Worm (Caenorhabditis elegans) whole organism, L1 larva: ENCODE data around the gene F59B8.1.

ENCODE experiments used
- C34B4.2 ChIP-seq: sonication (generic microtip); optimal IDR thresholded peaks from 2 replicates; lab custom pipeline; 2017; ENCODE audit warnings: mild to moderate bottlenecking, missing genetic modification characterization, missing compliant biosample characterization
- F16B12.6 ChIP-seq: fragments of 150-350 bp; optimal IDR thresholded peaks from 2 replicates; lab custom pipeline; 2014; ENCODE audit warnings: missing biosample characterization, missing genetic modification characterization
- Y116A8C.19 ChIP-seq: sonication (generic microtip); optimal IDR thresholded peaks from 2 replicates; lab custom pipeline; 2016; ENCODE audit warnings: missing compliant biosample characterization, missing genetic modification characterization, borderline replicate concordance
- alr-1 ChIP-seq: fragments of 200-800 bp; sonication (Bioruptor generic); optimal IDR thresholded peaks from 2 replicates; lab custom pipeline; 2018; ENCODE audit warnings: borderline replicate concordance, mild to moderate bottlenecking, missing genetic modification characterization, missing compliant biosample characterization
- aly-2 ChIP-seq: fragments of 150-350 bp; optimal IDR thresholded peaks from 2 replicates; lab custom pipeline; 2014; ENCODE audit warnings: missing biosample characterization, missing genetic modification characterization
- ama-1 ChIP-seq: fragments of 150-350 bp; optimal IDR thresholded peaks from 2 replicates; lab custom pipeline; 2014
- blmp-1 ChIP-seq: fragments of 150-350 bp; optimal IDR thresholded peaks from 2 replicates; lab custom pipeline; 2014; ENCODE audit warnings: missing biosample characterization, missing genetic modification characterization
- ceh-63 ChIP-seq: fragments of 200-800 bp; sonication (Bioruptor generic); optimal IDR thresholded peaks from 2 replicates; lab custom pipeline; 2018; ENCODE audit warnings: mild to moderate bottlenecking, missing genetic modification characterization, missing compliant biosample characterization
- ceh-8 ChIP-seq: fragments of 200-800 bp; sonication (Bioruptor generic); optimal IDR thresholded peaks from 2 replicates; lab custom pipeline; 2018; ENCODE audit warnings: mild to moderate bottlenecking, missing genetic modification characterization, moderate library complexity, missing compliant biosample characterization
- ceh-90 ChIP-seq: sonication (generic microtip); optimal IDR thresholded peaks from 2 replicates; lab custom pipeline; 2016; ENCODE audit warnings: missing genetic modification characterization, missing compliant biosample characterization
- dpl-1 ChIP-seq, 3 experiments: fragments of 150-350 bp in 2 of 3; sonication (generic microtip) in 1 of 3; optimal IDR thresholded peaks; 2 replicates each; lab custom pipeline; 2014 to 2017; ENCODE audit warnings: missing biosample characterization in 3 of 3, missing genetic modification characterization in 3 of 3, missing genetic modification reagents in 3 of 3
- dsc-1 ChIP-seq: sonication (generic microtip); optimal IDR thresholded peaks from 2 replicates; lab custom pipeline; 2016; ENCODE audit warnings: mild to moderate bottlenecking, missing genetic modification characterization, missing compliant biosample characterization
- efl-1 ChIP-seq, 4 experiments: fragments of 150-350 bp; optimal IDR thresholded peaks in 3 of 4; peaks in 1 of 4; 1 replicate in 1 of 4; 2 replicates in 3 of 4; lab custom pipeline; 2014; ENCODE audit warnings: missing biosample characterization in 2 of 4, missing genetic modification characterization in 2 of 4, missing genetic modification reagents in 2 of 4
- efl-3 ChIP-seq: fragments of 200-800 bp; sonication (Bioruptor generic); optimal IDR thresholded peaks from 2 replicates; lab custom pipeline; 2018; ENCODE audit warnings: mild to moderate bottlenecking, missing genetic modification characterization, missing compliant biosample characterization
- elt-3 ChIP-seq, 6 experiments: fragments of 150-350 bp in 1 of 6; sonication (generic microtip); optimal IDR thresholded peaks; 2 replicates each; lab custom pipeline; 2017 to 2018; ENCODE audit warnings: missing biosample characterization in 6 of 6, missing genetic modification characterization in 6 of 6, inconsistent platforms in 1 of 6
- fkh-10 ChIP-seq: sonication (generic microtip); optimal IDR thresholded peaks from 2 replicates; lab custom pipeline; 2017; ENCODE audit warnings: missing biosample characterization, missing genetic modification reagents, missing genetic modification characterization
- fkh-8 ChIP-seq: sonication (generic microtip); optimal IDR thresholded peaks from 2 replicates; lab custom pipeline; 2016; ENCODE audit warnings: mild to moderate bottlenecking, missing genetic modification characterization, missing compliant biosample characterization
- fos-1 ChIP-seq: fragments of 150-350 bp; optimal IDR thresholded peaks from 2 replicates; lab custom pipeline; 2014; ENCODE audit warnings: missing biosample characterization, missing genetic modification characterization
- hpl-2 ChIP-seq: fragments of 150-350 bp; optimal IDR thresholded peaks from 2 replicates; lab custom pipeline; 2014; ENCODE audit warnings: missing biosample characterization, missing genetic modification reagents, missing genetic modification characterization
- lin-13 ChIP-seq: fragments of 150-350 bp; optimal IDR thresholded peaks from 2 replicates; lab custom pipeline; 2014; ENCODE audit warnings: missing biosample characterization, missing genetic modification reagents, missing genetic modification characterization
- lin-35 ChIP-seq, 2 experiments: fragments of 150-350 bp; optimal IDR thresholded peaks; 2 replicates each; lab custom pipeline; 2014; ENCODE audit warnings: missing biosample characterization in 2 of 2, missing genetic modification characterization in 2 of 2, missing genetic modification reagents in 2 of 2
- lin-39 ChIP-seq: fragments of 150-350 bp; optimal IDR thresholded peaks from 2 replicates; lab custom pipeline; 2014; ENCODE audit warnings: missing biosample characterization, missing genetic modification reagents, missing genetic modification characterization
- lsy-2 ChIP-seq, 2 experiments: fragments of 150-350 bp; optimal IDR thresholded peaks; 2 replicates each; lab custom pipeline; 2014; ENCODE audit warnings: missing biosample characterization in 2 of 2, missing genetic modification characterization in 2 of 2
- mdl-1 ChIP-seq, 2 experiments: fragments of 150-350 bp; optimal IDR thresholded peaks; 2 replicates each; lab custom pipeline; 2014 to 2017; ENCODE audit warnings: missing biosample characterization in 2 of 2, missing genetic modification characterization in 2 of 2, inconsistent platforms in 1 of 2
- mef-2 ChIP-seq: fragments of 150-350 bp; optimal IDR thresholded peaks from 2 replicates; lab custom pipeline; 2014; ENCODE audit warnings: missing biosample characterization, missing genetic modification characterization
- nhr-11 ChIP-seq: fragments of 150-350 bp; optimal IDR thresholded peaks from 2 replicates; lab custom pipeline; 2014; ENCODE audit warnings: missing biosample characterization, missing genetic modification characterization
- nhr-19 ChIP-seq: fragments of 200-800 bp; sonication (Bioruptor generic); conservative IDR thresholded peaks from 2 replicates; pipeline ENCODE4 v1.3.6; 2022; ENCODE audit warnings: missing genetic modification characterization, missing compliant biosample characterization
- nhr-20 ChIP-seq: sonication (generic microtip); optimal IDR thresholded peaks from 2 replicates; lab custom pipeline; 2016; ENCODE audit warnings: mild to moderate bottlenecking, missing genetic modification characterization, missing compliant biosample characterization
- nhr-237 ChIP-seq: fragments of 150-350 bp; optimal IDR thresholded peaks from 2 replicates; lab custom pipeline; 2014; ENCODE audit warnings: missing biosample characterization, missing genetic modification characterization
- nhr-47 ChIP-seq: sonication (generic microtip); optimal IDR thresholded peaks from 2 replicates; lab custom pipeline; 2016; ENCODE audit warnings: mild to moderate bottlenecking, missing genetic modification characterization, moderate library complexity, missing compliant biosample characterization
- nhr-71 ChIP-seq: sonication (generic microtip); optimal IDR thresholded peaks from 2 replicates; lab custom pipeline; 2016; ENCODE audit warnings: mild to moderate bottlenecking, missing genetic modification characterization, moderate library complexity, missing compliant biosample characterization
- nhr-76 ChIP-seq: sonication (generic microtip); optimal IDR thresholded peaks from 2 replicates; lab custom pipeline; 2017; ENCODE audit warnings: missing biosample characterization, missing genetic modification characterization
- nhr-77 ChIP-seq: fragments of 150-350 bp; optimal IDR thresholded peaks from 2 replicates; lab custom pipeline; 2014; ENCODE audit warnings: missing biosample characterization, missing genetic modification characterization
- nhr-84 ChIP-seq: sonication (generic microtip); optimal IDR thresholded peaks from 2 replicates; lab custom pipeline; 2017; ENCODE audit warnings: missing biosample characterization, missing genetic modification characterization
- nhr-85 ChIP-seq: sonication (generic microtip); peaks from one replicate; lab custom pipeline; 2016; ENCODE audit warnings: missing genetic modification characterization, inconsistent platforms, missing compliant biosample characterization
- nhr-90 ChIP-seq: sonication (generic microtip); optimal IDR thresholded peaks from 2 replicates; lab custom pipeline; 2016; ENCODE audit warnings: mild to moderate bottlenecking, missing genetic modification characterization, missing compliant biosample characterization; ENCODE audit not compliant: poor library complexity
- pag-3 ChIP-seq: sonication (generic microtip); optimal IDR thresholded peaks from 2 replicates; lab custom pipeline; 2017; ENCODE audit warnings: missing genetic modification characterization, mild to moderate bottlenecking, missing compliant biosample characterization, antibody characterized with exemption, borderline replicate concordance; ENCODE audit not compliant: insufficient read depth
- skn-1 ChIP-seq: fragments of 150-350 bp; optimal IDR thresholded peaks from 2 replicates; lab custom pipeline; 2014; ENCODE audit warnings: missing biosample characterization, missing genetic modification characterization
- snu-23 ChIP-seq: sonication (generic microtip); optimal IDR thresholded peaks from 2 replicates; lab custom pipeline; 2016; ENCODE audit warnings: missing genetic modification characterization, missing compliant biosample characterization
- swsn-7 ChIP-seq: sonication (generic microtip); optimal IDR thresholded peaks from 2 replicates; lab custom pipeline; 2016; ENCODE audit warnings: missing genetic modification characterization, missing compliant biosample characterization
- tlp-1 ChIP-seq: fragments of 150-350 bp; optimal IDR thresholded peaks from 2 replicates; lab custom pipeline; 2014; ENCODE audit warnings: missing biosample characterization, missing genetic modification characterization
- unc-130 ChIP-seq: fragments of 150-350 bp; optimal IDR thresholded peaks from 2 replicates; lab custom pipeline; 2017; ENCODE audit warnings: missing biosample characterization, missing genetic modification characterization, inconsistent platforms
- unc-30 ChIP-seq: sonication (generic microtip); optimal IDR thresholded peaks from 2 replicates; lab custom pipeline; 2017; ENCODE audit warnings: missing biosample characterization, missing genetic modification characterization
- unc-86 ChIP-seq: sonication (generic microtip); optimal IDR thresholded peaks from 2 replicates; lab custom pipeline; 2016; ENCODE audit warnings: missing genetic modification characterization, missing compliant biosample characterization
- vab-15 ChIP-seq: sonication (generic microtip); optimal IDR thresholded peaks from 2 replicates; lab custom pipeline; 2017; ENCODE audit warnings: missing genotype, mild to moderate bottlenecking, missing genetic modification characterization, missing compliant biosample characterization
- ztf-11 ChIP-seq, 2 experiments: sonication (generic microtip); optimal IDR thresholded peaks; 2 replicates each; lab custom pipeline; 2016 to 2017; ENCODE audit warnings: missing genetic modification characterization in 2 of 2, missing biosample characterization in 1 of 2, missing compliant biosample characterization in 1 of 2
- ztf-4 ChIP-seq: fragments of 150-350 bp; optimal IDR thresholded peaks from 2 replicates; lab custom pipeline; 2014; ENCODE audit warnings: missing biosample characterization, missing genetic modification characterization

The F59B8.1 gene

DNA sequence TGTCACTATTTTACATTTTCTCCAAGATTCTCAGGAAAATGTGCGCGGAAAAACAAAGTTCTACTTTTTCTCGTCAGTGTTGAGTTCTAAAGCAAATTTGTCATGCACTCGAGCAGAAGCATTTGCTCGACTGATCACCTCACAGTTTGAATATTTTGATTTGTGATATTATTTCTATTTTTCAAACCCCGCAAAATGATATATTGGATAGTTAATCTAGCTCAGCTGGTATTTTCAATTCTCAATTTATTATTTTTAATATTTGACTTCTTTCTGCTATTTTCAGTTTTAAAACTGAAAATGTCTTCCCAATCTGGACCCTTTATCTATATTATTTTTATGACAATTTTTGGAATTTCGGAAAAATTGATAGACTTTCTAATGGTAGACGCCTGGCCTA is 5.0 kb upstream of the F59B8.1 start, which contains the start of gene srxa-2:
Gene srxa-2, plus strand, starts transcription at position 301 of the 400 bp plus-strand sequence.
- TF ChIP-seq Y116A8C.19 (no peak), tlp-1 (tag; lab: Kevin White, UChicago) (no peak), lin-39 (tag; lab: Kevin White, UChicago) (no peak), efl-3 (GFP tag; lab: Kevin White, UChicago) (no peak), mef-2 (tag; lab: Kevin White, UChicago) (no peak), fkh-8 (tag; lab: Kevin White, UChicago) (peak; percentile 7), fos-1 (tag; lab: Kevin White, UChicago) (no peak)

DNA sequence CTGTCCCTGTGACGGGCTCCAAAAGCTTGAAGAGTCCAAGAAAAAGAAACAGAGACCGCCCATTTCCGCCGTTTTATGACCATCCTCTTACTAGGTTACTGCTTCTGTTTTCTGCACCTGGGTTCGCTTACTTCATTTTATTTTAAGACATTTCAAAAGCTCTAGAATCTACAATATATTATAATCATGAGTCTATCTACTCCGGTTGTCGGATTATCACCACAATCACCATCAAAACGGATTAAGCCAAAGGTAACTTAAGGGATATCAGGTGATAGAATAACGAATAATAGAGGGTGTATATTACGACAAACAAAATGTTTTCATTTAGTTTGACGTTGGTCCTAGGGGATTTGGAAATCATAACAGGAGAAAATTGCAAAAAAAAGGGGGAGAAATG is 4.3 kb downstream of the F59B8.1 start:
- TF ChIP-seq lin-39 (tag; lab: Kevin White, UChicago) (no peak), fkh-8 (tag; lab: Kevin White, UChicago) (peak; percentile 6), efl-3 (GFP tag; lab: Kevin White, UChicago) (no peak), efl-1 (optimal IDR thresholded peaks at IDR 0.05; lab: Kevin White, UChicago) (no peak), efl-1 (GFP tag; optimal IDR thresholded peaks at IDR 0.05 in 1 of 2; lab: Kevin White, UChicago) (peak in 1 of 2 experiments; percentile 65), lin-35 (GFP tag; optimal IDR thresholded peaks at IDR 0.05; lab: Kevin White, UChicago) (no peak), dsc-1 (tag; lab: Kevin White, UChicago) (peak; percentile 73)

DNA sequence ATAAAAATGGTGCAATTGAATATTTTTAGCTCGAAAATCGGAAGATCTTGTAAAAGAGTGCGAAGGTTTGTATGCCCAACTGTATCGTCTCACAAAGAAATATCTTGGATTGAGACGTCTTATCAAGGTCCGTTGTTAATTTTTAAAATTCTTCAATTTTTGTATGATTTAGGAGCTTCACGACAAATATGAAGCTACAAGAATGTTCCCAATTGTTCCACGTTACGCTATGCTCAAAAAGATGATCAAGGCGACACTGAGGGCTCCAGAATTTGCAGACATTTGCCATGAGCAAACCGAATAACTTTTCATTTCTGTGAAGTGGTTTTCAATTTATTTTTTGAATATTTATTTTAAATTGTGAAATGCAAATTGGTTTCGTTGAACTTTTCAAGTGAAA is 10.7 kb downstream of the F59B8.1 start:
- TF ChIP-seq snu-23 (GFP tag; lab: Kevin White, UChicago) = peak; percentile 72
- TF ChIP-seq fkh-10 (GFP tag; lab: Kevin White, UChicago) = no peak
- peak in 1 of 6 experiments; percentile 22 for TF ChIP-seq elt-3 (tag; optimal IDR thresholded peaks at IDR 0.05; lab: Kevin White, UChicago)
- TF ChIP-seq ama-1 = peak; percentile 80
- peak; percentile 24 for TF ChIP-seq swsn-7 (tag; lab: Kevin White, UChicago)
- peak; percentile 74 for TF ChIP-seq nhr-71
- TF ChIP-seq ceh-63 (GFP tag; lab: Kevin White, UChicago) = no peak
- TF ChIP-seq skn-1 (tag; lab: Kevin White, UChicago) = no peak
- TF ChIP-seq lsy-2 (tag; optimal IDR thresholded peaks at IDR 0.05; lab: Kevin White, UChicago) = peak in 1 of 2 experiments; percentile 45
- peak; percentile 59 for TF ChIP-seq ztf-4 (tag; lab: Kevin White, UChicago)
- no peak for TF ChIP-seq tlp-1 (tag; lab: Kevin White, UChicago)
- TF ChIP-seq F16B12.6 (tag; lab: Kevin White, UChicago) = no peak
- no peak for TF ChIP-seq dpl-1 (GFP tag; optimal IDR thresholded peaks at IDR 0.05; lab: Kevin White, UChicago)
- no peak for TF ChIP-seq hpl-2 (GFP tag; lab: Kevin White, UChicago)
- no peak for TF ChIP-seq nhr-77 (tag; lab: Kevin White, UChicago)
- TF ChIP-seq nhr-20 (tag; lab: Kevin White, UChicago) = peak; percentile 56
- TF ChIP-seq Y116A8C.19 = no peak
- TF ChIP-seq ceh-90 (tag; lab: Kevin White, UChicago) = no peak
- TF ChIP-seq fkh-8 (tag; lab: Kevin White, UChicago) = no peak
- no peak for TF ChIP-seq nhr-76 (tag; lab: Kevin White, UChicago)
- TF ChIP-seq vab-15 (tag; lab: Kevin White, UChicago) = no peak
- peak; percentile 95 for TF ChIP-seq aly-2 (tag; lab: Kevin White, UChicago)
- peak; percentile 75 for TF ChIP-seq nhr-85 (tag; lab: Kevin White, UChicago)
- no peak for TF ChIP-seq lin-13 (GFP tag; lab: Kevin White, UChicago)
- no peak for TF ChIP-seq unc-130
- no peak for TF ChIP-seq alr-1
- TF ChIP-seq pag-3 (tag; lab: Kevin White, UChicago) = no peak
- no peak for TF ChIP-seq efl-1 (optimal IDR thresholded peaks at IDR 0.05; lab: Kevin White, UChicago)
- peak in 1 of 2 experiments; percentile 91 for TF ChIP-seq efl-1 (GFP tag; optimal IDR thresholded peaks at IDR 0.05 in 1 of 2; lab: Kevin White, UChicago)
- TF ChIP-seq nhr-90 = peak; percentile 71
- TF ChIP-seq unc-86 = no peak
- peak; percentile 8 for TF ChIP-seq nhr-47 (tag; lab: Kevin White, UChicago)
- no peak for TF ChIP-seq nhr-84 (tag; lab: Kevin White, UChicago)
- TF ChIP-seq ztf-11 (tag; optimal IDR thresholded peaks at IDR 0.05; lab: Kevin White, UChicago) = no peak
- TF ChIP-seq mdl-1 (tag; optimal IDR thresholded peaks at IDR 0.05; lab: Kevin White, UChicago) = no peak
- no peak for TF ChIP-seq C34B4.2
- TF ChIP-seq nhr-19 (GFP tag; lab: Robert Waterston, UW) = peak; percentile 56
- TF ChIP-seq nhr-11 (tag; lab: Kevin White, UChicago) = no peak
- TF ChIP-seq blmp-1 = no peak
- TF ChIP-seq nhr-237 = no peak
- TF ChIP-seq lin-39 (tag; lab: Kevin White, UChicago) = no peak
- TF ChIP-seq unc-30 (tag; lab: Kevin White, UChicago) = no peak
- TF ChIP-seq ceh-8 (GFP tag; lab: Kevin White, UChicago) = no peak
- TF ChIP-seq lin-35 (GFP tag; optimal IDR thresholded peaks at IDR 0.05; lab: Kevin White, UChicago) = no peak
